Fruit fly (Drosophila melanogaster) S2 (cell line): ENCODE results near the gene CG9173.

Source experiments
- CG8478 ChIP-seq: fragments of >200 bp; optimal IDR thresholded peaks from 2 replicates; lab custom pipeline; 2018
- CTCF ChIP-seq, 2 experiments: fragments of >200 bp; optimal IDR thresholded peaks; 2 replicates each; lab custom pipeline; 2018

dm6 chr3L:1447803-1448517 lies 24.7 kb upstream of the CG9173 start:
- TF ChIP-seq CG8478 (lab: Kevin White, UChicago) (no peak), CTCF (optimal IDR thresholded peaks at IDR 0.05; lab: Kevin White, UChicago) (no peak)
